Fruit fly (Drosophila melanogaster): ENCODE data around the gene CG43083.

CG43083 gene

DNA sequence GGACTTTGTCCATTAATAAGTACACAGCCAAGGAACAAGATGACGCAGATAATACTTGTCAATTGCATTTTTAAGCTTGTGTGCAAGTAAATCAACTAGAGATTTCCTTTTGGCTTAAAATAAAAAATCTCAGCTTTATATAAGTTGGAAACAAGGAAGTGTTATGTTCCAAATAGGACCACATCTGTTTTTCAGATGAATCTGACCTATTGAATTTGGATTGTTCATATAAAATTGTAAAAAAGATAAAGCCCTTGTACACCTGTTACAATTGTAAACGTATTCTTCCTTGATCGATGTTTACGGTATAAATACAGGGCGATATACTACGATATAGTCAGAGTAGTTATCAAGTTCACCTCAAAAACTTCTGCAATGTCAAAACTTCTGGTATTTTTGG, 8.9 kb downstream of the CG43083 start, which contains the start of the genes Eig71Ef and Eig71Eg:
Gene Eig71Ef (minus strand): TSS at position 101 of the 400 bp plus-strand sequence.
Gene Eig71Eg (plus strand): TSS at position 339 of the 400 bp plus-strand sequence.
- TF ChIP-seq NfI (GFP tag; optimal IDR thresholded peaks at IDR 0.05) (no peak), Ada2b (GFP tag; IDR thresholded peaks at IDR 0.05) (no peak), ken (GFP tag; IDR thresholded peaks at IDR 0.05) (no peak), CG9215 (GFP tag; IDR thresholded peaks at IDR 0.05) (no peak), CG33213 (GFP tag; optimal IDR thresholded peaks at IDR 0.05) (no peak), CG4360 (GFP tag; IDR thresholded peaks at IDR 0.05) (no peak), CG1792 (GFP tag; optimal IDR thresholded peaks at IDR 0.05) (no peak), pzg (GFP tag; optimal IDR thresholded peaks at IDR 0.05) (no peak), Kr (GFP tag; optimal IDR thresholded peaks at IDR 0.05) (no peak), BtbVII (GFP tag; optimal IDR thresholded peaks at IDR 0.05) (no peak), CG6254 (GFP tag; optimal IDR thresholded peaks at IDR 0.05) (no peak), CTCF (GFP tag; optimal IDR thresholded peaks at IDR 0.05) (no peak), gt (GFP tag; IDR thresholded peaks at IDR 0.05) (no peak), CG7987 (GFP tag; optimal IDR thresholded peaks at IDR 0.05) (no peak), CG10462 (GFP tag; optimal IDR thresholded peaks at IDR 0.05) (no peak), exex (tag; optimal IDR thresholded peaks at IDR 0.05) (no peak), CG18262 (tag; optimal IDR thresholded peaks at IDR 0.05) (no peak), CG16813 (GFP tag; IDR thresholded peaks at IDR 0.05; ENCODE audit: partially characterized antibody) (no peak)

DNA sequence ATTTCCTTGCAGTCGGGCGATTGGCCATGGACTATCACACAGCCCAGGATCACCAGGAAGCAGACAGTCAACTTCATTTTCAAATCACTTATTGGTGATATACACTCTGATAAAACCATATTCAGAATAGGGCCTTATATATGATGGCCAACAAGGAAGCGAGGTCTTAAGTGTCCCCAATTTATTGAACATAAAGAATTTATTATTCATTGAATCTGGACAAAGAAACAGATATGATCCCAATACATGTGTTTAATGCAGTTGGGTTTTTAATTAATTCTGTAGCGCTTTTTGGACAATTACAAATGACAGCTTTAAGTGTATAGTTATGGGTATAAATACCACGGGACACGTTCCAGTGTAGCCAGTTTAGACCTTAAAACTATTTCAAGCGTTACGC, 11.0 kb downstream of the CG43083 start, which contains the start of the genes Eig71Eh and Eig71Ei:
Gene Eig71Eh (minus strand): TSS at position 101 of the 400 bp plus-strand sequence.
Gene Eig71Ei (plus strand): TSS at position 367 of the 400 bp plus-strand sequence.
- no peak for TF ChIP-seq zf30C (GFP tag; optimal IDR thresholded peaks at IDR 0.05)
- no peak for TF ChIP-seq CG3163 (GFP tag; optimal IDR thresholded peaks at IDR 0.05)
- no peak for TF ChIP-seq CG12299 (tag; optimal IDR thresholded peaks at IDR 0.05)
- no peak for TF ChIP-seq ro (GFP tag; IDR thresholded peaks at IDR 0.05)
- peak; percentile 48 for TF ChIP-seq sens (GFP tag)

DNA sequence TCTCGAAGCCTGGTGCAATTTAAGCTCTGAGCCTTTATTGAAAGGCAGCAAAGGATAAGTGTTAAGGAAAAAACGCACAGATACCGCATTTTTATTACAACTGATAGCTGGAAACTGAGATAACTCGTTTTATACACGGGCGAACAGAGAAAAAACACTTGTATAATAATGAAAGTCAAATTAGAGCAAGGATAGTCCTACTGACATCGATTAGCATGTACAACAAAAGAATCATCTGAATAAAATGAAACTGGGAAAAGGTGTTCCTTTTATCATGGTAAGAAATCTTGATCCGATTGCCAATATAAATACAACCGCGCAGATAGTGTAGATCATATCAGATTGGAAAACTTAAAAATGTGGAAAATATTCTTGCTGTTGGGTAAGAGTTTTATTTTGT, 12.5 kb downstream of the CG43083 start, which contains the start of the genes Eig71Ej and Eig71Ek:
Gene Eig71Ej (minus strand): TSS at position 101 of the 400 bp plus-strand sequence.
Gene Eig71Ek (plus strand): TSS at position 334 of the 400 bp plus-strand sequence.
- TF ChIP-seq slou (GFP tag; optimal IDR thresholded peaks at IDR 0.05) (no peak), sr (GFP tag; IDR thresholded peaks at IDR 0.05) (no peak), oc (tag; optimal IDR thresholded peaks at IDR 0.05) (no peak), vvl (GFP tag; IDR thresholded peaks at IDR 0.05) (no peak), HHEX (GFP tag; optimal IDR thresholded peaks at IDR 0.05) (no peak), ac (GFP tag; optimal IDR thresholded peaks at IDR 0.05) (no peak), pum (GFP tag; optimal IDR thresholded peaks at IDR 0.05) (no peak), CG34224 (GFP tag; IDR thresholded peaks at IDR 0.05; ENCODE audit: partially characterized antibody) (no peak), Nf-YB (GFP tag; optimal IDR thresholded peaks at IDR 0.05) (no peak), CG31224 (GFP tag; IDR thresholded peaks at IDR 0.05) (no peak), CG1529 (GFP tag; optimal IDR thresholded peaks at IDR 0.05) (no peak), CkIIα-i1 (GFP tag; IDR thresholded peaks at IDR 0.05) (no peak), CG18262 (tag; optimal IDR thresholded peaks at IDR 0.05) (no peak), CG7987 (GFP tag; optimal IDR thresholded peaks at IDR 0.05) (no peak), kah (GFP tag; optimal IDR thresholded peaks at IDR 0.05) (no peak), Dp (GFP tag; optimal IDR thresholded peaks at IDR 0.05) (no peak)

DNA sequence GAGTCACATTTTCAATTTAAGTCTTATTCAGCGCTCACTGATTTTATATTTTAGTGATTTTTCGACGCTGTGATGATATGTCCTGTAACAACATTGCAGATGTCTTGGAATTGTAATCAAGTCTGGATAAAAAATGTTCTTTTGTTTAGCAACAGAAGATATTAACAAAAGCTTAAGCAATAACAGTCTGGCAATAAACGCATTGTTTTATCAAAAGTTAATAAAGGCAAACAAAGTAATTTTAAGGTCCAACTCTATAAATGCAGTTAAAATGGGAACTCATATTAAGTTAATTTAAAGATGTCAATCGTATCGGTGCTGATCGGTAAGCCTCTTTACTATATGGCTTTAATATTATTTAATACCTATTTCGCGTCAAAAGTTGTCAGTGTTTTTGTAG, 13.2 kb downstream of the CG43083 start, which contains the start of gene CG43082:
Gene CG43082 (plus strand): TSS at position 301 of the 400 bp plus-strand sequence.
- TF ChIP-seq CG11560 (tag; IDR thresholded peaks at IDR 0.05) (no peak), unc-4 (GFP tag; IDR thresholded peaks at IDR 0.05; ENCODE audit: partially characterized antibody) (no peak), Ada2b (GFP tag; IDR thresholded peaks at IDR 0.05) (no peak), ci (GFP tag; IDR thresholded peaks at IDR 0.05) (no peak), CG3726 (GFP tag; IDR thresholded peaks at IDR 0.05) (no peak), gcm2 (GFP tag; optimal IDR thresholded peaks at IDR 0.05) (no peak), fd102C (GFP tag; optimal IDR thresholded peaks at IDR 0.05) (no peak), aop (GFP tag; IDR thresholded peaks at IDR 0.05) (no peak), Abd-B (GFP tag; optimal IDR thresholded peaks at IDR 0.05) (no peak), CG17361 (GFP tag; IDR thresholded peaks at IDR 0.05) (no peak), CG5953 (GFP tag; IDR thresholded peaks at IDR 0.05) (no peak), dm (GFP tag; optimal IDR thresholded peaks at IDR 0.05) (no peak), bbx (GFP tag; IDR thresholded peaks at IDR 0.05; ENCODE audit: partially characterized antibody) (no peak), Dref (GFP tag; IDR thresholded peaks at IDR 0.05) (no peak)
